Worm (Caenorhabditis elegans) whole organism, late embryonic: ENCODE results near the gene M02B7.7.

Source experiments
- ama-1 ChIP-seq: fragments of 150-350 bp; optimal IDR thresholded peaks from 2 replicates; lab custom pipeline; 2014
- dve-1 ChIP-seq: sonication (generic microtip); optimal IDR thresholded peaks from 2 replicates; lab custom pipeline; 2017; ENCODE audit warnings: antibody characterized with exemption, mild to moderate bottlenecking, missing genetic modification characterization, missing compliant biosample characterization
- hlh-15 ChIP-seq: sonication (generic microtip); optimal IDR thresholded peaks from 2 replicates; lab custom pipeline; 2016; ENCODE audit warnings: missing genetic modification characterization, missing compliant biosample characterization
- lin-11 ChIP-seq: fragments of 200-800 bp; sonication (Bioruptor generic); optimal IDR thresholded peaks from 2 replicates; lab custom pipeline; 2018; ENCODE audit warnings: mild to moderate bottlenecking, missing genetic modification characterization, missing compliant biosample characterization
- nfya-1 ChIP-seq: sonication (generic microtip); optimal IDR thresholded peaks from 2 replicates; lab custom pipeline; 2017; ENCODE audit warnings: missing genetic modification characterization, mild to moderate bottlenecking, missing compliant biosample characterization, antibody characterized with exemption, moderate library complexity

- TF ChIP-seq nfya-1 (tag; lab: Kevin White, UChicago) = no peak
- no peak for TF ChIP-seq ama-1 (lab: Kevin White, UChicago)
- no peak for TF ChIP-seq dve-1 (tag; lab: Kevin White, UChicago)
- no peak for TF ChIP-seq hlh-15 (tag; lab: Kevin White, UChicago)
- no peak for TF ChIP-seq lin-11
Measured at ce11 chrIV:3820133-3820532, 13.1 kb upstream of the M02B7.7 start.
